Worm (Caenorhabditis elegans) whole organism, L4 larva: ENCODE measurements around the gene tin-9.2.

ENCODE experiments used
- ama-1 ChIP-seq: fragments of 150-350 bp; optimal IDR thresholded peaks from 2 replicates; lab custom pipeline; 2014; ENCODE audit warnings: inconsistent platforms, mixed read lengths
- ceh-82 ChIP-seq: sonication (generic microtip); optimal IDR thresholded peaks from 2 replicates; lab custom pipeline; 2017; ENCODE audit warnings: missing biosample characterization, missing genetic modification characterization
- daf-12 ChIP-seq: fragments of 150-350 bp; optimal IDR thresholded peaks from 2 replicates; lab custom pipeline; 2014; ENCODE audit warnings: missing biosample characterization, missing genetic modification reagents, missing genetic modification characterization
- dve-1 ChIP-seq: sonication (generic microtip); optimal IDR thresholded peaks from 2 replicates; lab custom pipeline; 2017; ENCODE audit warnings: antibody characterized with exemption, mild to moderate bottlenecking, missing genetic modification characterization, missing compliant biosample characterization; ENCODE audit not compliant: insufficient read depth
- nhr-237 ChIP-seq: sonication (generic microtip); optimal IDR thresholded peaks from 2 replicates; lab custom pipeline; 2017; ENCODE audit warnings: missing biosample characterization, missing genetic modification characterization
- nhr-76 ChIP-seq: fragments of 150-350 bp; optimal IDR thresholded peaks from 2 replicates; lab custom pipeline; 2014; ENCODE audit warnings: missing biosample characterization, missing genetic modification characterization
- spr-1 ChIP-seq: sonication (generic microtip); optimal IDR thresholded peaks from 2 replicates; lab custom pipeline; 2016; ENCODE audit warnings: mild to moderate bottlenecking, missing genetic modification characterization, missing compliant biosample characterization
- unc-62 ChIP-seq, 3 experiments: fragments of 150-350 bp in 1 of 3; sonication (generic microtip); optimal IDR thresholded peaks in 2 of 3; peaks in 1 of 3; 1 replicate in 1 of 3; 2 replicates in 2 of 3; lab custom pipeline; 2014 to 2017; ENCODE audit warnings: missing biosample characterization in 3 of 3, missing genetic modification characterization in 3 of 3, missing genetic modification reagents in 3 of 3, missing genotype in 1 of 3
- vab-7 ChIP-seq: fragments of 200-800 bp; sonication (Bioruptor generic); IDR thresholded peaks from 2 replicates; pipeline ENCODE4 v1.3.6; 2022; ENCODE audit warnings: missing genetic modification reagents, missing genetic modification characterization, missing compliant biosample characterization

ce11 chrIV:13082106-13082505 lies 16.7 kb upstream of the tin-9.2 start:
- TF ChIP-seq dve-1 (tag; lab: Kevin White, UChicago): no peak
- peak; percentile 39 for TF ChIP-seq ama-1 (lab: Kevin White, UChicago)
- TF ChIP-seq spr-1 (tag; lab: Kevin White, UChicago): no peak
- no peak for TF ChIP-seq nhr-237 (tag; lab: Kevin White, UChicago)
- TF ChIP-seq nhr-76 (tag; lab: Kevin White, UChicago): no peak
- no peak for TF ChIP-seq vab-7
- no peak for TF ChIP-seq ceh-82 (tag; lab: Kevin White, UChicago)
- no peak for TF ChIP-seq daf-12 (tag; lab: Kevin White, UChicago)
- TF ChIP-seq unc-62 (GFP tag; optimal IDR thresholded peaks at IDR 0.05 in 1 of 2; lab: Kevin White, UChicago): peak in 1 of 2 experiments; percentile 98
- TF ChIP-seq unc-62 (tag; optimal IDR thresholded peaks at IDR 0.05; lab: Kevin White, UChicago): no peak
